Worm (Caenorhabditis elegans) whole organism, young adult: ENCODE results near the gene Y25C1A.6.
A peak's percentile ranks its signal among the peaks of the same experiment; 100 is the strongest.
"Not testable (repeated sequence)": the region's sequence is repeated elsewhere in the genome, so short reads cannot be mapped to it uniquely, and the experiment has no call there.

ENCODE experiments used
- B0261.1 ChIP-seq: sonication (generic microtip); optimal IDR thresholded peaks from 2 replicates; lab custom pipeline; 2016; ENCODE audit warnings: mild to moderate bottlenecking, missing genetic modification characterization, moderate library complexity, missing compliant biosample characterization
- C06A6.2 ChIP-seq: fragments of 200-800 bp; sonication (Bioruptor generic); conservative IDR thresholded peaks from 2 replicates; pipeline ENCODE4 v1.3.6; 2022; ENCODE audit warnings: missing genetic modification characterization, missing compliant biosample characterization
- F49E8.2 ChIP-seq: sonication (generic microtip); optimal IDR thresholded peaks from 3 replicates; lab custom pipeline; 2017; ENCODE audit warnings: missing genetic modification characterization, mild to moderate bottlenecking, missing compliant biosample characterization, antibody characterized with exemption, moderate library complexity; ENCODE audit not compliant: insufficient read depth
- F52B5.7 ChIP-seq: sonication (generic microtip); optimal IDR thresholded peaks from 2 replicates; lab custom pipeline; 2016; ENCODE audit warnings: mild to moderate bottlenecking, missing genetic modification characterization, missing compliant biosample characterization
- F57A8.1 ChIP-seq: fragments of 200-800 bp; sonication (Bioruptor generic); optimal IDR thresholded peaks from 2 replicates; lab custom pipeline; 2018; ENCODE audit warnings: mild to moderate bottlenecking, missing genetic modification characterization, moderate library complexity, missing compliant biosample characterization
- T07F8.4 ChIP-seq: sonication (generic microtip); optimal IDR thresholded peaks from 2 replicates; lab custom pipeline; 2016; ENCODE audit warnings: mild to moderate bottlenecking, missing genetic modification characterization, moderate library complexity, missing compliant biosample characterization
- Y67H2A.10 ChIP-seq: fragments of 200-800 bp; sonication (Bioruptor generic); conservative IDR thresholded peaks from 2 replicates; pipeline ENCODE4 v1.3.6; 2022; ENCODE audit warnings: missing genetic modification reagents, missing genetic modification characterization, missing compliant biosample characterization
- Y79H2A.3 ChIP-seq: fragments of 200-800 bp; sonication (Bioruptor generic); conservative IDR thresholded peaks from 2 replicates; pipeline ENCODE4 v1.3.6; 2022; ENCODE audit warnings: missing genetic modification reagents, missing genetic modification characterization, missing compliant biosample characterization
- Y95B8A.8 ChIP-seq: fragments of 200-800 bp; sonication (Bioruptor generic); IDR thresholded peaks from 2 replicates; pipeline ENCODE4 v1.3.6; 2022; ENCODE audit warnings: missing genetic modification reagents, missing genetic modification characterization, missing compliant biosample characterization
- ZK185.1 ChIP-seq: sonication (generic microtip); optimal IDR thresholded peaks from 2 replicates; lab custom pipeline; 2016; ENCODE audit warnings: mild to moderate bottlenecking, missing genetic modification characterization, missing compliant biosample characterization; ENCODE audit not compliant: poor library complexity, severe bottlenecking
- attf-5 ChIP-seq: fragments of 200-800 bp; sonication (Bioruptor generic); optimal IDR thresholded peaks from 2 replicates; lab custom pipeline; 2018; ENCODE audit warnings: mild to moderate bottlenecking, missing genetic modification characterization, missing compliant biosample characterization
- ccch-3 ChIP-seq: fragments of 200-800 bp; sonication (Bioruptor generic); optimal IDR thresholded peaks from 2 replicates; lab custom pipeline; 2018; ENCODE audit warnings: mild to moderate bottlenecking, missing genetic modification characterization, missing compliant biosample characterization
- ceh-79 ChIP-seq: sonication (generic microtip); optimal IDR thresholded peaks from 2 replicates; lab custom pipeline; 2017; ENCODE audit warnings: mild to moderate bottlenecking, missing genetic modification characterization, missing compliant biosample characterization
- ceh-91 ChIP-seq: fragments of 200-800 bp; sonication (Bioruptor generic); IDR thresholded peaks from 2 replicates; pipeline ENCODE4 v1.3.6; 2022; ENCODE audit warnings: missing genetic modification reagents, missing genetic modification characterization, missing compliant biosample characterization
- die-1 ChIP-seq: sonication (generic microtip); optimal IDR thresholded peaks from 2 replicates; lab custom pipeline; 2016; ENCODE audit warnings: missing genotype, mild to moderate bottlenecking, missing genetic modification characterization, missing compliant biosample characterization
- dox-1 ChIP-seq: fragments of 200-800 bp; sonication (Bioruptor generic); IDR thresholded peaks from 2 replicates; pipeline ENCODE4 v1.3.6; 2022; ENCODE audit warnings: missing genetic modification reagents, missing genetic modification characterization, missing compliant biosample characterization
- efl-1 ChIP-seq: fragments of 150-350 bp; optimal IDR thresholded peaks from 2 replicates; lab custom pipeline; 2014; ENCODE audit warnings: missing biosample characterization, missing genetic modification reagents, missing genetic modification characterization
- egl-44 ChIP-seq: fragments of 200-800 bp; sonication (Bioruptor generic); IDR thresholded peaks from 2 replicates; pipeline ENCODE4 v1.3.6; 2022; ENCODE audit warnings: missing genetic modification reagents, missing genetic modification characterization, missing compliant biosample characterization
- egrh-3 ChIP-seq: fragments of 200-800 bp; sonication (Bioruptor generic); IDR thresholded peaks from 2 replicates; pipeline ENCODE4 v1.3.6; 2022; ENCODE audit warnings: missing genetic modification reagents, missing genetic modification characterization, missing compliant biosample characterization
- gei-17 ChIP-seq: fragments of 200-800 bp; sonication (Bioruptor generic); optimal IDR thresholded peaks from 2 replicates; lab custom pipeline; 2018; ENCODE audit warnings: mild to moderate bottlenecking, missing genetic modification characterization, missing compliant biosample characterization
- hmg-1.2 ChIP-seq: fragments of 200-800 bp; sonication (Bioruptor generic); IDR thresholded peaks from 2 replicates; pipeline ENCODE4 v1.3.6; 2022; ENCODE audit warnings: missing genetic modification reagents, missing genetic modification characterization, missing compliant biosample characterization
- lag-1 ChIP-seq: fragments of 200-800 bp; sonication (Bioruptor generic); IDR thresholded peaks from 2 replicates; pipeline ENCODE4 v1.3.6; 2022; ENCODE audit warnings: missing genetic modification reagents, missing genetic modification characterization, missing compliant biosample characterization
- lin-26 ChIP-seq: fragments of 200-800 bp; sonication (Bioruptor generic); IDR thresholded peaks from 2 replicates; pipeline ENCODE4 v1.3.6; 2022; ENCODE audit warnings: missing genetic modification reagents, missing genetic modification characterization, missing compliant biosample characterization
- lin-40 ChIP-seq: sonication (generic microtip); optimal IDR thresholded peaks from 2 replicates; lab custom pipeline; 2016; ENCODE audit warnings: missing genetic modification characterization, mild to moderate bottlenecking, missing compliant biosample characterization, missing genotype, missing genetic modification reagents
- madf-6 ChIP-seq: fragments of 200-800 bp; sonication (Bioruptor generic); IDR thresholded peaks from 2 replicates; pipeline ENCODE4 v1.3.6; 2022; ENCODE audit warnings: missing genetic modification reagents, missing genetic modification characterization, missing compliant biosample characterization
- nhr-179 ChIP-seq: sonication (generic microtip); optimal IDR thresholded peaks from 2 replicates; lab custom pipeline; 2016; ENCODE audit warnings: mild to moderate bottlenecking, missing genetic modification characterization, missing compliant biosample characterization
- rcor-1 ChIP-seq: fragments of 200-800 bp; sonication (Bioruptor generic); IDR thresholded peaks from 2 replicates; pipeline ENCODE4 v1.3.6; 2022; ENCODE audit warnings: missing genetic modification reagents, missing genetic modification characterization, missing compliant biosample characterization
- rec-8 ChIP-seq, 2 experiments: sonication (generic microtip); optimal IDR thresholded peaks; 2 replicates each; lab custom pipeline; 2016; ENCODE audit warnings: mild to moderate bottlenecking in 2 of 2, missing genetic modification characterization in 2 of 2, missing genetic modification reagents in 2 of 2, missing genotype in 2 of 2, missing biosample characterization in 1 of 2, missing compliant biosample characterization in 1 of 2, moderate library complexity in 1 of 2
- repo-1 ChIP-seq: sonication (generic microtip); optimal IDR thresholded peaks from 2 replicates; lab custom pipeline; 2017; ENCODE audit warnings: mild to moderate bottlenecking, missing genetic modification characterization, missing compliant biosample characterization
- rpc-1 ChIP-seq, 2 experiments: fragments of 150-350 bp in 1 of 2; sonication (generic microtip) in 1 of 2; optimal IDR thresholded peaks; 2 replicates each; lab custom pipeline; 2014 to 2018; ENCODE audit warnings: missing biosample characterization in 1 of 2, missing genetic modification characterization in 1 of 2, missing genetic modification reagents in 1 of 2, missing genotype in 1 of 2
- snpc-1.3 ChIP-seq: sonication (generic microtip); optimal IDR thresholded peaks from 2 replicates; lab custom pipeline; 2017; ENCODE audit warnings: missing genetic modification characterization, mild to moderate bottlenecking, missing compliant biosample characterization, antibody characterized with exemption, moderate library complexity, missing genotype, missing genetic modification reagents; ENCODE audit not compliant: insufficient read depth
- snpc-4 ChIP-seq, 5 experiments: fragments of 150-350 bp in 1 of 5; sonication (generic microtip) in 4 of 5; optimal IDR thresholded peaks; 2 replicates each; lab custom pipeline; 2014 to 2018; ENCODE audit warnings: missing genetic modification characterization in 5 of 5, missing biosample characterization in 3 of 5, antibody characterized with exemption in 2 of 5, mild to moderate bottlenecking in 2 of 5, missing compliant biosample characterization in 2 of 5, missing genotype in 2 of 5, moderate library complexity in 2 of 5, missing genetic modification reagents in 1 of 5
- tbp1 ChIP-seq: fragments of 200-800 bp; sonication (Bioruptor generic); optimal IDR thresholded peaks from 2 replicates; lab custom pipeline; 2018; ENCODE audit warnings: mild to moderate bottlenecking, missing genetic modification characterization, missing compliant biosample characterization
- tlf-1 ChIP-seq: fragments of 200-800 bp; sonication (Bioruptor generic); optimal IDR thresholded peaks from 2 replicates; lab custom pipeline; 2018; ENCODE audit warnings: mild to moderate bottlenecking, missing genetic modification characterization, missing compliant biosample characterization
- xnd-1 ChIP-seq: sonication (generic microtip); optimal IDR thresholded peaks from 2 replicates; lab custom pipeline; 2016; ENCODE audit warnings: missing genotype, missing genetic modification reagents, missing genetic modification characterization, missing compliant biosample characterization
- zfh-2 ChIP-seq: fragments of 200-800 bp; sonication (Bioruptor generic); conservative IDR thresholded peaks from 2 replicates; pipeline ENCODE4 v1.3.6; 2022; ENCODE audit warnings: missing genetic modification reagents, missing genetic modification characterization, missing compliant biosample characterization
- ztf-18 ChIP-seq: sonication (generic microtip); optimal IDR thresholded peaks from 2 replicates; lab custom pipeline; 2016; ENCODE audit warnings: missing genotype, mild to moderate bottlenecking, missing genetic modification characterization, missing compliant biosample characterization
- ztf-22 ChIP-seq: fragments of 200-800 bp; sonication (Bioruptor generic); optimal IDR thresholded peaks from 2 replicates; lab custom pipeline; 2018; ENCODE audit warnings: mild to moderate bottlenecking, missing genetic modification characterization, moderate library complexity, missing compliant biosample characterization
- ztf-26 ChIP-seq: sonication (generic microtip); optimal IDR thresholded peaks from 2 replicates; lab custom pipeline; 2017; ENCODE audit warnings: missing genetic modification characterization, missing compliant biosample characterization
- ztf-6 ChIP-seq: fragments of 200-800 bp; sonication (Bioruptor generic); IDR thresholded peaks from 2 replicates; pipeline ENCODE4 v1.3.6; 2022; ENCODE audit warnings: missing genetic modification reagents, missing genetic modification characterization, missing compliant biosample characterization

Y25C1A.6 gene

DNA sequence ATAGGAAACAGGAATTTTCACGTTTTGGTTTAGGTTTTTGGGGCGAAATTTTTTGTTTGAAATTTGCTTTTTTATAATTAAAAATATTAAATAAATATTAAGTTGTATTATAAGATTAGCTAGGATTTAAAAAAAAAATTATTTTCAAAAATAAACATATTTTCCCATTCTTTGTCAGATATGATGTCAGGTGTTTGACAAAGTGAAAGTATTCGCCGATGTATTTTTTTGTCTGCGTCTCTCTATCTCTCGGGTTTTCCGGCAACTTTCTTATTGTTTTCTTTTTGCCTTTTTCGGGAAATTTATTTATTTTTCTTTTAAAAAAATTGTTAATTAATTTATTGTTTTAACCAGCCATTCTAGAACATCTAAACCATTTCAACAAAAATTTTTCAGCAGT lies 30.5 kb upstream of the Y25C1A.6 start:
- no peak for TF ChIP-seq ztf-6 (GFP tag; lab: Robert Waterston, UW)
- no peak for TF ChIP-seq lin-40 (tag; lab: Kevin White, UChicago)
- no peak for TF ChIP-seq Y67H2A.10
- no peak for TF ChIP-seq Y79H2A.3 (GFP tag; lab: Robert Waterston, UW)
- no peak for TF ChIP-seq hmg-1.2 (GFP tag; lab: Robert Waterston, UW)
- TF ChIP-seq T07F8.4 (tag; lab: Kevin White, UChicago) = no peak
- no peak for TF ChIP-seq lag-1 (GFP tag; lab: Robert Waterston, UW)
- TF ChIP-seq ceh-91 (GFP tag; lab: Robert Waterston, UW) = no peak
- no peak for TF ChIP-seq F52B5.7
- TF ChIP-seq rec-8 (tag; optimal IDR thresholded peaks at IDR 0.05; lab: Kevin White, UChicago) = no peak
- TF ChIP-seq C06A6.2 = no peak
- no peak for TF ChIP-seq rcor-1 (GFP tag; lab: Robert Waterston, UW)
- TF ChIP-seq gei-17 = no peak

DNA sequence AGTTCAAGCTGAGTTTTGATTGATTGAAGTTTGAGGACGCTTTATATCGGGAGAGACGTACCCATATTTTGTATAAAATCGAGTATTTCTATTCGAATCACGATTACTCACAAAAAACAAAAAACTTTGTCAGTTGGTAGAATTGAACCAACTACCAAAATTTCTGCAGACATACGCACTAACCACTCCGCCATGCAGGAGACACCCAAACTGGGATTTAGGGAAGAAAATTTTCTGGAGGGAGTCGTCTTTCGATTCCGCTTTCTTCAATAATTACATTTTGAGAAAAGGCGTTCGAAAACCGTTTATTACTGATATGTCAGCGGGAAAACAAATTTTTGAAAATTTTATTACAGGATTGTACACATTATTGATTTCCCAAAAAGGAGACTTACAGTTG lies 29.6 kb upstream of the Y25C1A.6 start:
- TF ChIP-seq snpc-4 (GFP tag; optimal IDR thresholded peaks at IDR 0.05; lab: Kevin White, UChicago) = not testable (repeated sequence)
- TF ChIP-seq snpc-4 (tag; optimal IDR thresholded peaks at IDR 0.05; lab: Kevin White, UChicago) (peak in 2 of 4 experiments; percentile 39 to 66), tbp1 (peak; percentile 84), dox-1 (GFP tag; lab: Robert Waterston, UW) (0 out of 2 replicates have a peak, but pooled peaks have one; percentile 31), rpc-1 (optimal IDR thresholded peaks at IDR 0.05; lab: Kevin White, UChicago) (peak; percentile 26), rpc-1 (tag; optimal IDR thresholded peaks at IDR 0.05; lab: Kevin White, UChicago) (peak; percentile 52), madf-6 (GFP tag; lab: Robert Waterston, UW) (peak; percentile 61; the same call in 1 of the 2 replicates), hmg-1.2 (GFP tag; lab: Robert Waterston, UW) (peak; percentile 31; the same call in 1 of the 2 replicates), rcor-1 (GFP tag; lab: Robert Waterston, UW) (peak; percentile 37; the same call in 1 of the 2 replicates), B0261.1 (tag; lab: Kevin White, UChicago) (peak; percentile 66)

DNA sequence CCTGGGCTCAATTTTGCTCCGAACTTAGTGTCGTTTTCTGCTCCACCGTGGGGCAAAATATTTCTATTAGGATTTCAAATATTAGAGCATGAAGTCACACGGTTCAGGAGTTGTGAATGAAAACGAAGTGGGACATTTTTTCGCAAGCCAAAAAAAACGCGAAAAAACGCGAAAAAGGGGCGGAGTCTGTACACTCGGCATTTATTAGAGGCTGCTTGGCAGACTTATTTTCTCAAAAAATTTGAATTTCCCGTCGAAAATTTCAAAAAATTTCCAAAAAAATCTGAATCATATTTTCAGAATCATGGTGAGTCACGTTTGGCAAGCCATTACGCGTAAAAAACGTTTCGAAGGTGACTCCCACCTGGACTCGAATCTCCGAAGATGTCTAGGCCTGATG lies 28.4 kb upstream of the Y25C1A.6 start, which contains the start of gene B0454.6:
Gene B0454.6, plus strand, starts transcription at position 301 of the 400 bp plus-strand sequence.
- not testable (repeated sequence) for TF ChIP-seq efl-1 (GFP tag; lab: Kevin White, UChicago); Y95B8A.8 (GFP tag; lab: Robert Waterston, UW); ztf-22 (GFP tag; lab: Kevin White, UChicago)

DNA sequence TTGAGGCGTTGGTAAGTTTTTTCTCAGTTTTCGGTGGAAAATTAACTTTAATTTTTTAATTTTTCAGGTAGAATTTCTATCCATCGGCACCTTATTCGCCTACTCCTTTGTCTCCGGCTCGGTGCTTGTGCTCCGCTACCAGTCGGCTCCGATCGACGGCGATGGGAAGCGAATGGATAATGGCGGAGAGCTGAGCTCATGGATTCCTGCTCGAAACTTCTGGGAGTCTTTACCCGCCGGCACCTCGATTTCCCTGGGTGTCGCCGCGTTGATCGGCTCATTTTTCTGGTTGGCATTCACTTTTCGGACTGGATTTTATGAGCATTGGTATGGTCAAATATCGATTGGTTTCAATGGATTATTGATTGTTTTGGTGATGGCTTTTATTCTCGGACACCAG lies 26.0 kb upstream of the Y25C1A.6 start:
- peak; percentile 68 for TF ChIP-seq zfh-2 (GFP tag; lab: Robert Waterston, UW)
- TF ChIP-seq ceh-79 = no peak
- no peak for TF ChIP-seq F49E8.2

DNA sequence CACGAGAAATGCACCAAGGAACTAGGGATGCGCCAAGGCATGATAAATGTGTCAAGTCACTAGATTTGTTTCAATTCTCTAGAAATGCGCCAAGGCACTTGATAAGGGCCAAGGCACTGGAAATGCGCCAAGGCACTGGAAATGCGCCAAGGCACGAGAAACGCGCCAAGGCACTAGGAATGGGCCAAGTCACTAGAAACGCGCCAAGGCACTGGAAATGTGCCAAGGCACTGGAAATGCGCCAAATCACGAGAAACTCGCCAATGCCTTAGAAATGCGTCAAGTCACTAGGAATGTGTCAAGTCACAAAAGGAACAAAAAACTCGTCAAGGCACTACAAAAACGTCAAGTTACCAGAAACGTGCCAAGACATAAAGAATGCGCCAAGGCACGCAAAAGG lies 24.5 kb upstream of the Y25C1A.6 start:
- peak; percentile 5 for TF ChIP-seq attf-5 (GFP tag; lab: Kevin White, UChicago)
- TF ChIP-seq madf-6 (GFP tag; lab: Robert Waterston, UW) = no peak
- no peak for TF ChIP-seq lin-26 (GFP tag; lab: Robert Waterston, UW)
- TF ChIP-seq ztf-18 (tag; lab: Kevin White, UChicago) = peak; percentile 89
- no peak for TF ChIP-seq T07F8.4 (tag; lab: Kevin White, UChicago)
- TF ChIP-seq hmg-1.2 (GFP tag; lab: Robert Waterston, UW) = no peak
- TF ChIP-seq gei-17 = peak; percentile 9
- no peak for TF ChIP-seq xnd-1 (tag; lab: Kevin White, UChicago)
- no peak for TF ChIP-seq egl-44 (GFP tag; lab: Robert Waterston, UW)
- no peak for TF ChIP-seq die-1 (tag; lab: Kevin White, UChicago)
- no peak for TF ChIP-seq ccch-3 (GFP tag; lab: Kevin White, UChicago)
- TF ChIP-seq snpc-1.3 (tag; lab: Kevin White, UChicago) = no peak
- no peak for TF ChIP-seq repo-1 (tag; lab: Kevin White, UChicago)
- no peak for TF ChIP-seq nhr-179 (tag; lab: Kevin White, UChicago)
- TF ChIP-seq ZK185.1 = no peak
- TF ChIP-seq tlf-1 = no peak
- TF ChIP-seq F57A8.1 (GFP tag; lab: Kevin White, UChicago) = no peak
- TF ChIP-seq ztf-26 (tag; lab: Kevin White, UChicago) = peak; percentile 80
- no peak for TF ChIP-seq egrh-3 (GFP tag; lab: Robert Waterston, UW)
